Fruit fly (Drosophila melanogaster): ENCODE measurements around the gene Ubi-p5E.

Ubi-p5E gene

dm6 chrX:6263614-6264130 lies 15.8 kb downstream of the Ubi-p5E start:
- TF ChIP-seq EcR (GFP tag; optimal IDR thresholded peaks at IDR 0.05) = no peak
- no peak for TF ChIP-seq usp (GFP tag; optimal IDR thresholded peaks at IDR 0.05)
- TF ChIP-seq pan (optimal IDR thresholded peaks at IDR 0.05) = no peak
- no peak for TF ChIP-seq psq (optimal IDR thresholded peaks at IDR 0.05)
- no peak for TF ChIP-seq CG8478 (optimal IDR thresholded peaks at IDR 0.05)
- TF ChIP-seq Dll (optimal IDR thresholded peaks at IDR 0.05) = no peak

- TF ChIP-seq EcR (GFP tag; optimal IDR thresholded peaks at IDR 0.05) (no peak), Dll (optimal IDR thresholded peaks at IDR 0.05) (no peak), usp (GFP tag; optimal IDR thresholded peaks at IDR 0.05) (no peak), pan (optimal IDR thresholded peaks at IDR 0.05) (no peak), CG8478 (optimal IDR thresholded peaks at IDR 0.05) (no peak), psq (optimal IDR thresholded peaks at IDR 0.05) (no peak)
Observed at dm6 chrX:6260900-6261299, 18.5 kb downstream of the Ubi-p5E start, which contains the start of gene Josd. Josd (plus strand) TSS chrX:6261169.

- TF ChIP-seq EcR (GFP tag; optimal IDR thresholded peaks at IDR 0.05) = no peak
- TF ChIP-seq usp (GFP tag; optimal IDR thresholded peaks at IDR 0.05) = no peak
- TF ChIP-seq psq (optimal IDR thresholded peaks at IDR 0.05) = no peak
- TF ChIP-seq CG8478 (optimal IDR thresholded peaks at IDR 0.05) = no peak
- no peak for TF ChIP-seq pan (optimal IDR thresholded peaks at IDR 0.05)
- no peak for TF ChIP-seq Dll (optimal IDR thresholded peaks at IDR 0.05)
Observed at dm6 chrX:6259696-6260095, 19.8 kb downstream of the Ubi-p5E start.

dm6 chrX:6255414-6255915 lies 24.0 kb downstream of the Ubi-p5E start, which contains the start of the genes Rbcn-3A and Spx:
Rbcn-3A (minus strand) TSS chrX:6255487.
Spx (plus strand) TSS chrX:6255822.
- TF ChIP-seq psq (optimal IDR thresholded peaks at IDR 0.05) (no peak), Dll (optimal IDR thresholded peaks at IDR 0.05) (no peak), pan (optimal IDR thresholded peaks at IDR 0.05) (no peak), EcR (GFP tag; optimal IDR thresholded peaks at IDR 0.05) (no peak), usp (GFP tag; optimal IDR thresholded peaks at IDR 0.05) (no peak), CG8478 (optimal IDR thresholded peaks at IDR 0.05) (no peak)

dm6 chrX:6254617-6255349 lies 24.7 kb downstream of the Ubi-p5E start:
- TF ChIP-seq psq (optimal IDR thresholded peaks at IDR 0.05) (no peak), EcR (GFP tag; optimal IDR thresholded peaks at IDR 0.05) (no peak), pan (optimal IDR thresholded peaks at IDR 0.05) (no peak), CG8478 (optimal IDR thresholded peaks at IDR 0.05) (no peak)

dm6 chrX:6253701-6254100 lies 25.7 kb downstream of the Ubi-p5E start:
- TF ChIP-seq usp (GFP tag; optimal IDR thresholded peaks at IDR 0.05) (no peak), CG8478 (optimal IDR thresholded peaks at IDR 0.05) (no peak), psq (optimal IDR thresholded peaks at IDR 0.05) (no peak), Dll (optimal IDR thresholded peaks at IDR 0.05) (no peak), EcR (GFP tag; optimal IDR thresholded peaks at IDR 0.05) (no peak), pan (optimal IDR thresholded peaks at IDR 0.05) (no peak)

- TF ChIP-seq psq (optimal IDR thresholded peaks at IDR 0.05) (no peak), CG8478 (optimal IDR thresholded peaks at IDR 0.05) (no peak), usp (GFP tag; optimal IDR thresholded peaks at IDR 0.05) (no peak), EcR (GFP tag; optimal IDR thresholded peaks at IDR 0.05) (no peak), pan (optimal IDR thresholded peaks at IDR 0.05) (no peak), Dll (optimal IDR thresholded peaks at IDR 0.05) (no peak)
Observed at dm6 chrX:6252897-6253540, 26.4 kb downstream of the Ubi-p5E start.

dm6 chrX:6237015-6237414 lies 42.4 kb downstream of the Ubi-p5E start, which contains the start of gene CG14445:
CG14445 (plus strand) TSS chrX:6237315.
- TF ChIP-seq CG8478 (optimal IDR thresholded peaks at IDR 0.05) (no peak), pan (optimal IDR thresholded peaks at IDR 0.05) (no peak), EcR (GFP tag; optimal IDR thresholded peaks at IDR 0.05) (no peak), Dll (optimal IDR thresholded peaks at IDR 0.05) (no peak), psq (optimal IDR thresholded peaks at IDR 0.05) (no peak), usp (GFP tag; optimal IDR thresholded peaks at IDR 0.05) (no peak)

- TF ChIP-seq psq (optimal IDR thresholded peaks at IDR 0.05) (no peak), usp (GFP tag; optimal IDR thresholded peaks at IDR 0.05) (no peak), CG8478 (optimal IDR thresholded peaks at IDR 0.05) (no peak), Dll (optimal IDR thresholded peaks at IDR 0.05) (no peak), EcR (GFP tag; optimal IDR thresholded peaks at IDR 0.05) (no peak), pan (optimal IDR thresholded peaks at IDR 0.05) (no peak)
Observed at dm6 chrX:6231764-6232163, 47.7 kb downstream of the Ubi-p5E start.
